Worm (Caenorhabditis elegans): ENCODE data around the gene clec-190.

DNA sequence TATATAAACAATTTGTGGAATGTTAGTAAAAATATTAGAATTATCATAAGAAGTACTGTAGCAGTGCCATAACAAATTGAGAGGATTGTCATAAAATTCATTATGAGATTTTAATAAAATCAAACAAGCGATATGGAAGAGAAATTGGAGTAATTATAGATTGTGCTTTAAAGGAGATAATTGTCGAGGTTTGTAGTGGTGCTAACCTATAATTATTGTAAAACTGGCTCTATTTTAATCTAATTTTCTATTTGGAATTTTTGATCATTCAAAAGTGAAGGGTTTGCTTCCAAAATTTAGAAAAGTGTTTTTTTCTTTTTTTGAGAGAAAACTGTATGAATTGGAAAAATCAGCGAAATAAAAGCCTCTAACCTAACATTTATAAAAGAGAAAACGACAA lies 14.9 kb upstream of the clec-190 start, which contains the start of gene srg-51:
- no peak for TF ChIP-seq ama-1 (optimal IDR thresholded peaks at IDR 0.05)
- TF ChIP-seq flt-1 (GFP tag; IDR thresholded peaks at IDR 0.05), result no peak
- TF ChIP-seq tra-4 (tag; optimal IDR thresholded peaks at IDR 0.05), result no peak
- TF ChIP-seq ceh-13 (GFP tag; optimal IDR thresholded peaks at IDR 0.05), result no peak
- TF ChIP-seq scrt-1 (GFP tag; IDR thresholded peaks at IDR 0.05), result no peak
- TF ChIP-seq ceh-36 (tag; optimal IDR thresholded peaks at IDR 0.05), result no peak
- no peak for TF ChIP-seq B0310.2 (tag; optimal IDR thresholded peaks at IDR 0.05)
- TF ChIP-seq tbx-11 (GFP tag; IDR thresholded peaks at IDR 0.05), result no peak
- TF ChIP-seq aly-1 (tag; optimal IDR thresholded peaks at IDR 0.05), result no peak
- no peak for TF ChIP-seq hmbx-1 (tag; optimal IDR thresholded peaks at IDR 0.05)
- TF ChIP-seq hmg-4 (GFP tag; optimal IDR thresholded peaks at IDR 0.05), result no peak

All from whole organism, early embryonic.